Worm (Caenorhabditis elegans) whole organism, L2 larva: ENCODE data around the gene T21H3.5.

Experiments
- C34F6.9 ChIP-seq: fragments of 150-350 bp; optimal IDR thresholded peaks from 2 replicates; lab custom pipeline; 2014; ENCODE audit warnings: missing biosample characterization, missing genetic modification characterization
- F13H6.1 ChIP-seq: sonication (generic microtip); optimal IDR thresholded peaks from 2 replicates; lab custom pipeline; 2016; ENCODE audit warnings: missing genetic modification characterization, missing compliant biosample characterization
- R02D3.7 ChIP-seq: fragments of 150-350 bp; optimal IDR thresholded peaks from 2 replicates; lab custom pipeline; 2014; ENCODE audit warnings: missing biosample characterization, missing genetic modification characterization
- Y55F3AM.14 ChIP-seq: fragments of 200-800 bp; sonication (Bioruptor generic); optimal IDR thresholded peaks from 2 replicates; lab custom pipeline; 2018; ENCODE audit warnings: mild to moderate bottlenecking, missing genetic modification characterization, missing compliant biosample characterization
- ZK546.5 ChIP-seq: sonication (generic microtip); optimal IDR thresholded peaks from 2 replicates; lab custom pipeline; 2017; ENCODE audit warnings: missing biosample characterization, missing genetic modification characterization
- alr-1 ChIP-seq: fragments of 150-350 bp; optimal IDR thresholded peaks from 2 replicates; lab custom pipeline; 2014; ENCODE audit warnings: missing biosample characterization, missing genetic modification characterization
- aly-2 ChIP-seq: fragments of 150-350 bp; optimal IDR thresholded peaks from 2 replicates; lab custom pipeline; 2014; ENCODE audit warnings: missing biosample characterization, missing genetic modification characterization
- ama-1 ChIP-seq: fragments of 150-350 bp; optimal IDR thresholded peaks from 2 replicates; lab custom pipeline; 2018; ENCODE audit warnings: inconsistent platforms
- blmp-1 ChIP-seq: sonication (generic microtip); optimal IDR thresholded peaks from 2 replicates; lab custom pipeline; 2017; ENCODE audit warnings: missing genetic modification characterization, mild to moderate bottlenecking, missing compliant biosample characterization, antibody characterized with exemption, moderate library complexity; ENCODE audit not compliant: insufficient read depth
- ceh-16 ChIP-seq: fragments of 150-350 bp; optimal IDR thresholded peaks from 2 replicates; lab custom pipeline; 2014; ENCODE audit warnings: missing biosample characterization, missing genetic modification characterization
- ceh-82 ChIP-seq: fragments of 150-350 bp; optimal IDR thresholded peaks from 2 replicates; lab custom pipeline; 2014; ENCODE audit warnings: missing biosample characterization, missing genetic modification characterization
- crh-2 ChIP-seq: sonication (generic microtip); optimal IDR thresholded peaks from 2 replicates; lab custom pipeline; 2017; ENCODE audit warnings: missing biosample characterization, missing genetic modification characterization
- dmd-4 ChIP-seq: sonication (generic microtip); optimal IDR thresholded peaks from 2 replicates; lab custom pipeline; 2017; ENCODE audit warnings: missing biosample characterization, missing genetic modification characterization
- egl-27 ChIP-seq: sonication (generic microtip); optimal IDR thresholded peaks from 3 replicates; lab custom pipeline; 2017; ENCODE audit warnings: missing biosample characterization, missing genetic modification reagents, missing genetic modification characterization
- elt-1 ChIP-seq: fragments of 150-350 bp; optimal IDR thresholded peaks from 2 replicates; lab custom pipeline; 2014; ENCODE audit warnings: missing biosample characterization, missing genetic modification characterization
- elt-3 ChIP-seq: sonication (generic microtip); optimal IDR thresholded peaks from 2 replicates; lab custom pipeline; 2017; ENCODE audit warnings: missing biosample characterization, missing genetic modification characterization
- fos-1 ChIP-seq: fragments of 150-350 bp; optimal IDR thresholded peaks from 2 replicates; lab custom pipeline; 2014; ENCODE audit warnings: missing biosample characterization, missing genetic modification characterization
- gmeb-1 ChIP-seq: fragments of 150-350 bp; optimal IDR thresholded peaks from 2 replicates; lab custom pipeline; 2014; ENCODE audit warnings: missing biosample characterization, missing genetic modification characterization
- lin-11 ChIP-seq: fragments of 150-350 bp; sonication (generic microtip); optimal IDR thresholded peaks from 2 replicates; lab custom pipeline; 2014; ENCODE audit warnings: missing biosample characterization, missing genetic modification characterization, inconsistent platforms, mixed read lengths
- lin-13 ChIP-seq: fragments of 150-350 bp; optimal IDR thresholded peaks from 2 replicates; lab custom pipeline; 2014; ENCODE audit warnings: missing biosample characterization, missing genetic modification reagents, missing genetic modification characterization
- lin-39 ChIP-seq: fragments of 150-350 bp; optimal IDR thresholded peaks from 2 replicates; lab custom pipeline; 2014; ENCODE audit warnings: missing biosample characterization, missing genetic modification reagents, missing genetic modification characterization
- lsy-2 ChIP-seq, 2 experiments: fragments of 150-350 bp in 1 of 2; sonication (generic microtip) in 1 of 2; optimal IDR thresholded peaks; 2 replicates each; lab custom pipeline; 2014 to 2017; ENCODE audit warnings: missing biosample characterization in 2 of 2, missing genetic modification characterization in 2 of 2
- mab-5 ChIP-seq: fragments of 150-350 bp; optimal IDR thresholded peaks from 2 replicates; lab custom pipeline; 2014; ENCODE audit warnings: missing biosample characterization, missing genetic modification characterization
- mbf-1 ChIP-seq: sonication (generic microtip); optimal IDR thresholded peaks from 2 replicates; lab custom pipeline; 2017; ENCODE audit warnings: missing biosample characterization, missing genetic modification characterization
- mdl-1 ChIP-seq, 2 experiments: fragments of 150-350 bp in 1 of 2; sonication (generic microtip) in 1 of 2; optimal IDR thresholded peaks; 2 replicates each; lab custom pipeline; 2017; ENCODE audit warnings: missing biosample characterization in 2 of 2, missing genetic modification characterization in 2 of 2
- nhr-10 ChIP-seq: sonication (generic microtip); optimal IDR thresholded peaks from 2 replicates; lab custom pipeline; 2017; ENCODE audit warnings: missing biosample characterization, missing genetic modification characterization
- nhr-11 ChIP-seq: fragments of 150-350 bp; optimal IDR thresholded peaks from 2 replicates; lab custom pipeline; 2014; ENCODE audit warnings: missing biosample characterization, missing genetic modification characterization
- nhr-12 ChIP-seq: fragments of 150-350 bp; optimal IDR thresholded peaks from 2 replicates; lab custom pipeline; 2014; ENCODE audit warnings: missing biosample characterization, missing genetic modification characterization
- nhr-129 ChIP-seq: fragments of 150-350 bp; optimal IDR thresholded peaks from 2 replicates; lab custom pipeline; 2014; ENCODE audit warnings: missing biosample characterization, missing genetic modification characterization
- nhr-21 ChIP-seq: fragments of 150-350 bp; optimal IDR thresholded peaks from 2 replicates; lab custom pipeline; 2014; ENCODE audit warnings: missing biosample characterization, missing genetic modification characterization
- nhr-23 ChIP-seq: fragments of 150-350 bp; optimal IDR thresholded peaks from 2 replicates; lab custom pipeline; 2014; ENCODE audit warnings: missing biosample characterization, missing genetic modification reagents, missing genetic modification characterization
- nhr-237 ChIP-seq: fragments of 150-350 bp; optimal IDR thresholded peaks from 2 replicates; lab custom pipeline; 2014; ENCODE audit warnings: missing biosample characterization, missing genetic modification characterization
- nhr-25 ChIP-seq: fragments of 150-350 bp; sonication (generic microtip); optimal IDR thresholded peaks from 3 replicates; lab custom pipeline; 2014; ENCODE audit warnings: missing biosample characterization, missing genetic modification characterization
- nhr-6 ChIP-seq: fragments of 150-350 bp; optimal IDR thresholded peaks from 2 replicates; lab custom pipeline; 2014; ENCODE audit warnings: missing biosample characterization, missing genetic modification characterization
- nhr-77 ChIP-seq: fragments of 150-350 bp; optimal IDR thresholded peaks from 2 replicates; lab custom pipeline; 2014; ENCODE audit warnings: missing biosample characterization, missing genetic modification characterization
- peb-1 ChIP-seq: fragments of 150-350 bp; optimal IDR thresholded peaks from 2 replicates; lab custom pipeline; 2014; ENCODE audit warnings: missing biosample characterization, missing genetic modification characterization
- sem-4 ChIP-seq: fragments of 150-350 bp; optimal IDR thresholded peaks from 2 replicates; lab custom pipeline; 2014; ENCODE audit warnings: missing biosample characterization, missing genetic modification reagents, missing genetic modification characterization
- skn-1 ChIP-seq: sonication (generic microtip); optimal IDR thresholded peaks from 2 replicates; lab custom pipeline; 2017; ENCODE audit warnings: missing biosample characterization, missing genetic modification characterization
- sma-3 ChIP-seq: sonication (generic microtip); optimal IDR thresholded peaks from 2 replicates; lab custom pipeline; 2016; ENCODE audit warnings: missing genetic modification reagents, missing genetic modification characterization, missing compliant biosample characterization
- sma-9 ChIP-seq, 2 experiments: fragments of 150-350 bp in 1 of 2; sonication (generic microtip) in 1 of 2; optimal IDR thresholded peaks; 2 replicates each; lab custom pipeline; 2014 to 2016; ENCODE audit warnings: missing genetic modification characterization in 2 of 2, mild to moderate bottlenecking in 1 of 2, missing biosample characterization in 1 of 2, missing compliant biosample characterization in 1 of 2, missing genetic modification reagents in 1 of 2, moderate library complexity in 1 of 2
- snpc-4 ChIP-seq: fragments of 150-350 bp; optimal IDR thresholded peaks from 2 replicates; lab custom pipeline; 2014; ENCODE audit warnings: missing biosample characterization, missing genetic modification characterization
- unc-39 ChIP-seq: fragments of 150-350 bp; optimal IDR thresholded peaks from 2 replicates; lab custom pipeline; 2014; ENCODE audit warnings: missing biosample characterization, missing genetic modification characterization
- unc-55 ChIP-seq: fragments of 150-350 bp; sonication (generic microtip); optimal IDR thresholded peaks from 3 replicates; lab custom pipeline; 2014; ENCODE audit warnings: missing biosample characterization, missing genetic modification reagents, missing genetic modification characterization
- unc-62 ChIP-seq: fragments of 150-350 bp; optimal IDR thresholded peaks from 2 replicates; lab custom pipeline; 2014; ENCODE audit warnings: missing biosample characterization, missing genetic modification reagents, missing genetic modification characterization
- zag-1 ChIP-seq: fragments of 150-350 bp; optimal IDR thresholded peaks from 2 replicates; lab custom pipeline; 2014; ENCODE audit warnings: missing biosample characterization, missing genetic modification characterization
- ztf-1 ChIP-seq: fragments of 200-800 bp; sonication (Bioruptor generic); conservative IDR thresholded peaks from 2 replicates; pipeline ENCODE4 v1.3.6; 2022; ENCODE audit warnings: missing genetic modification characterization, missing compliant biosample characterization
- ztf-11 ChIP-seq: sonication (generic microtip); optimal IDR thresholded peaks from 2 replicates; lab custom pipeline; 2017; ENCODE audit warnings: missing biosample characterization, missing genetic modification characterization
- ztf-4 ChIP-seq: fragments of 150-350 bp; optimal IDR thresholded peaks from 2 replicates; lab custom pipeline; 2014; ENCODE audit warnings: missing biosample characterization, missing genetic modification characterization

Gene T21H3.5

ce11 chrV:1154472-1155278, 9.4 kb downstream of the T21H3.5 start (continued):
- peak; percentile 36 for TF ChIP-seq ama-1 (lab: Kevin White, UChicago)
- TF ChIP-seq nhr-21 (tag; lab: Kevin White, UChicago), result peak; percentile 40
- TF ChIP-seq skn-1 (tag; lab: Kevin White, UChicago), result no peak
- no peak for TF ChIP-seq nhr-129 (tag; lab: Kevin White, UChicago)
- TF ChIP-seq nhr-237, result no peak
- no peak for TF ChIP-seq zag-1 (tag; lab: Kevin White, UChicago)
- TF ChIP-seq nhr-6 (tag; lab: Kevin White, UChicago), result no peak
- TF ChIP-seq mdl-1 (tag; optimal IDR thresholded peaks at IDR 0.05; lab: Kevin White, UChicago), result no peak
- peak; percentile 2 for TF ChIP-seq blmp-1
- TF ChIP-seq, all 48 proteins: peak for 9

ce11 chrV:1153925-1154324, 10.2 kb downstream of the T21H3.5 start:
- no peak for TF ChIP-seq ama-1 (lab: Kevin White, UChicago)
- no peak for TF ChIP-seq nhr-6 (tag; lab: Kevin White, UChicago)
- TF ChIP-seq nhr-12, result no peak
- TF ChIP-seq nhr-237, result no peak
- peak; percentile 42 for TF ChIP-seq lin-11
- TF ChIP-seq snpc-4 (tag; lab: Kevin White, UChicago), result peak; percentile 43
- TF ChIP-seq unc-39 (tag; lab: Kevin White, UChicago), result no peak
- TF ChIP-seq zag-1 (tag; lab: Kevin White, UChicago), result peak; percentile 24
- TF ChIP-seq sem-4 (tag; lab: Kevin White, UChicago), result no peak
- no peak for TF ChIP-seq nhr-77
- TF ChIP-seq C34F6.9, result peak; percentile 59
- TF ChIP-seq elt-3 (tag; lab: Kevin White, UChicago), result no peak
- peak; percentile 76 for TF ChIP-seq Y55F3AM.14 (GFP tag; lab: Kevin White, UChicago)
- no peak for TF ChIP-seq ceh-16 (tag; lab: Kevin White, UChicago)
- no peak for TF ChIP-seq sma-3 (GFP tag; lab: Kevin White, UChicago)
- TF ChIP-seq mbf-1 (tag; lab: Kevin White, UChicago), result no peak
- peak; percentile 56 for TF ChIP-seq crh-2 (tag; lab: Kevin White, UChicago)
- TF ChIP-seq R02D3.7, result no peak
- TF ChIP-seq elt-1 (tag; lab: Kevin White, UChicago), result no peak
- no peak for TF ChIP-seq blmp-1
- no peak for TF ChIP-seq unc-62 (GFP tag; lab: Kevin White, UChicago)
- TF ChIP-seq dmd-4 (tag; lab: Kevin White, UChicago), result no peak
- TF ChIP-seq ztf-11 (tag; lab: Kevin White, UChicago), result no peak
- TF ChIP-seq nhr-25 (tag; lab: Kevin White, UChicago), result no peak
- TF ChIP-seq fos-1 (tag; lab: Kevin White, UChicago), result peak; percentile 43
- peak; percentile 71 for TF ChIP-seq nhr-129 (tag; lab: Kevin White, UChicago)
- no peak for TF ChIP-seq nhr-21 (tag; lab: Kevin White, UChicago)
- TF ChIP-seq lin-39 (tag; lab: Kevin White, UChicago), result no peak
- TF ChIP-seq mdl-1 (tag; optimal IDR thresholded peaks at IDR 0.05; lab: Kevin White, UChicago), result peak; percentile 11 to 64
- TF ChIP-seq sma-9 (GFP tag; optimal IDR thresholded peaks at IDR 0.05; lab: Kevin White, UChicago), result peak; percentile 12
- no peak for TF ChIP-seq sma-9 (tag; optimal IDR thresholded peaks at IDR 0.05; lab: Kevin White, UChicago)
- peak; percentile 60 for TF ChIP-seq nhr-11
- peak; percentile 52 for TF ChIP-seq ztf-4 (tag; lab: Kevin White, UChicago)
- TF ChIP-seq alr-1 (tag; lab: Kevin White, UChicago), result peak; percentile 93
- TF ChIP-seq lsy-2 (tag; optimal IDR thresholded peaks at IDR 0.05; lab: Kevin White, UChicago), result peak; percentile 10 to 42
- no peak for TF ChIP-seq nhr-23 (tag; lab: Kevin White, UChicago)
- TF ChIP-seq gmeb-1 (tag; lab: Kevin White, UChicago), result no peak
- no peak for TF ChIP-seq peb-1 (tag; lab: Kevin White, UChicago)
- TF ChIP-seq nhr-10 (tag; lab: Kevin White, UChicago), result no peak
- TF ChIP-seq aly-2 (tag; lab: Kevin White, UChicago), result no peak
- no peak for TF ChIP-seq mab-5 (tag; lab: Kevin White, UChicago)
- peak; percentile 45 for TF ChIP-seq lin-13 (GFP tag; lab: Kevin White, UChicago)
- peak; percentile 50 for TF ChIP-seq egl-27 (tag; lab: Kevin White, UChicago)
- TF ChIP-seq unc-55 (GFP tag; lab: Kevin White, UChicago), result peak; percentile 67
- TF ChIP-seq ceh-82 (tag; lab: Kevin White, UChicago), result no peak
- no peak for TF ChIP-seq ZK546.5
- TF ChIP-seq F13H6.1, result peak; percentile 41
- TF ChIP-seq skn-1 (tag; lab: Kevin White, UChicago), result no peak
- no peak for TF ChIP-seq ztf-1 (GFP tag; lab: Robert Waterston, UW)
